Fruit fly (Drosophila melanogaster) whole organism, embryonic: ENCODE results near the gene HIP-R.

ENCODE experiments used
- Adf1 ChIP-seq: fragments of 200-800 bp; sonication (Bioruptor generic); IDR thresholded peaks from 2 replicates; pipeline ENCODE4 v1.3.6; 2022; ENCODE audit warnings: missing biosample characterization, missing genetic modification characterization
- Asciz ChIP-seq: fragments of 200-800 bp; sonication (Bioruptor generic); optimal IDR thresholded peaks from 2 replicates; lab custom pipeline; 2017; ENCODE audit warnings: missing biosample characterization, mild to moderate bottlenecking, missing genetic modification characterization, missing genetic modification reagents
- Bteb2 ChIP-seq: fragments of 200-800 bp; sonication (Bioruptor generic); optimal IDR thresholded peaks from 2 replicates; lab custom pipeline; 2016; ENCODE audit warnings: missing biosample characterization, missing genetic modification characterization
- CG10979 ChIP-seq: fragments of 200-800 bp; sonication (Bioruptor generic); optimal IDR thresholded peaks from 2 replicates; lab custom pipeline; 2018; ENCODE audit warnings: missing biosample characterization, mild to moderate bottlenecking, missing genetic modification characterization, moderate library complexity
- CG11085 ChIP-seq: fragments of 200-800 bp; sonication (Bioruptor generic); IDR thresholded peaks from 2 replicates; pipeline ENCODE4 v1.3.6; 2022; ENCODE audit warnings: missing biosample characterization, missing genetic modification characterization
- CG12236 ChIP-seq: fragments of 200-800 bp; sonication (Bioruptor generic); optimal IDR thresholded peaks from 2 replicates; lab custom pipeline; 2016; ENCODE audit warnings: missing biosample characterization, missing genetic modification characterization
- CG14965 ChIP-seq: fragments of 200-800 bp; sonication (Bioruptor generic); optimal IDR thresholded peaks from 2 replicates; lab custom pipeline; 2016; ENCODE audit warnings: missing biosample characterization, missing genetic modification characterization, borderline replicate concordance
- CG17361 ChIP-seq: fragments of 200-800 bp; sonication (Bioruptor generic); IDR thresholded peaks from 3 replicates; pipeline ENCODE4 v1.3.6; 2022; ENCODE audit warnings: missing biosample characterization, missing genetic modification characterization
- CG18599 ChIP-seq: fragments of 200-800 bp; sonication (Bioruptor generic); optimal IDR thresholded peaks from 3 replicates; lab custom pipeline; 2017; ENCODE audit warnings: missing biosample characterization, missing genetic modification characterization, mild to moderate bottlenecking, moderate library complexity, missing genetic modification reagents
- CG2120 ChIP-seq: fragments of 200-800 bp; sonication (Bioruptor generic); optimal IDR thresholded peaks from 3 replicates; lab custom pipeline; 2016; ENCODE audit warnings: missing biosample characterization, missing genetic modification characterization
- CG32772 ChIP-seq: fragments of 200-800 bp; sonication (Bioruptor generic); IDR thresholded peaks from 2 replicates; pipeline ENCODE4 v1.3.6; 2022; ENCODE audit warnings: missing biosample characterization, missing genetic modification characterization
- CG4328 ChIP-seq: fragments of 200-800 bp; sonication (Bioruptor generic); optimal IDR thresholded peaks from 3 replicates; lab custom pipeline; 2017; ENCODE audit warnings: missing biosample characterization, missing genetic modification reagents, missing genetic modification characterization
- CG4617 ChIP-seq: fragments of 200-800 bp; sonication (Bioruptor generic); optimal IDR thresholded peaks from 3 replicates; lab custom pipeline; 2016; ENCODE audit warnings: missing biosample characterization, missing genetic modification characterization, borderline replicate concordance
- CG4707 ChIP-seq: fragments of 200-800 bp; sonication (Bioruptor generic); optimal IDR thresholded peaks from 2 replicates; lab custom pipeline; 2018; ENCODE audit warnings: missing biosample characterization, mild to moderate bottlenecking, missing genetic modification characterization, moderate library complexity
- CG4854 ChIP-seq: fragments of 200-800 bp; sonication (Bioruptor generic); optimal IDR thresholded peaks from 2 replicates; lab custom pipeline; 2016; ENCODE audit warnings: missing biosample characterization, missing genetic modification characterization, inconsistent platforms
- CG7556 ChIP-seq: fragments of 200-800 bp; sonication (Bioruptor generic); optimal IDR thresholded peaks from 2 replicates; lab custom pipeline; 2017; ENCODE audit warnings: missing biosample characterization, mild to moderate bottlenecking, missing genetic modification characterization
- D ChIP-seq, 2 experiments: fragments of 200-800 bp in 1 of 2; fragments of >200 bp in 1 of 2; sonication (Bioruptor generic) in 1 of 2; optimal IDR thresholded peaks; 2 replicates in 1 of 2; 3 replicates in 1 of 2; lab custom pipeline; 2017; ENCODE audit warnings: mild to moderate bottlenecking in 1 of 2, missing biosample characterization in 1 of 2, missing genetic modification characterization in 1 of 2, missing genetic modification reagents in 1 of 2
- Dek ChIP-seq: fragments of 200-800 bp; sonication (Bioruptor generic); optimal IDR thresholded peaks from 3 replicates; lab custom pipeline; 2019; ENCODE audit warnings: missing biosample characterization, mild to moderate bottlenecking, missing genetic modification characterization, moderate library complexity
- Dll ChIP-seq: fragments of 200-800 bp; sonication (Bioruptor generic); IDR thresholded peaks from 4 replicates; pipeline ENCODE4 v1.3.6; 2022; ENCODE audit warnings: missing biosample characterization, missing genetic modification characterization; ENCODE audit not compliant: partially characterized antibody
- Gsc ChIP-seq: fragments of 200-800 bp; sonication (Bioruptor generic); IDR thresholded peaks from 2 replicates; pipeline ENCODE4 v1.3.6; 2022; ENCODE audit warnings: missing biosample characterization, missing genetic modification characterization
- MBD-R2 ChIP-seq: fragments of 200-800 bp; sonication (Bioruptor generic); IDR thresholded peaks from 2 replicates; pipeline ENCODE4 v1.3.6; 2022; ENCODE audit warnings: missing biosample characterization, missing genetic modification characterization
- Mad ChIP-seq: fragments of 200-800 bp; sonication (Bioruptor generic); optimal IDR thresholded peaks from 2 replicates; lab custom pipeline; 2016; ENCODE audit warnings: missing biosample characterization, missing genetic modification characterization
- Oaz ChIP-seq: fragments of 200-800 bp; sonication (Bioruptor generic); IDR thresholded peaks from 2 replicates; pipeline ENCODE4 v1.3.6; 2022; ENCODE audit warnings: missing biosample characterization, missing genetic modification characterization
- Oli ChIP-seq: fragments of 200-800 bp; sonication (Bioruptor generic); optimal IDR thresholded peaks from 2 replicates; lab custom pipeline; 2018; ENCODE audit warnings: missing biosample characterization, mild to moderate bottlenecking, missing genetic modification characterization, moderate library complexity
- Pdp1 ChIP-seq, 2 experiments: fragments of 200-800 bp; sonication (Bioruptor generic); optimal IDR thresholded peaks; 3 replicates each; lab custom pipeline; 2016; ENCODE audit warnings: missing biosample characterization in 2 of 2, missing genetic modification characterization in 2 of 2, mild to moderate bottlenecking in 1 of 2, moderate library complexity in 1 of 2
- Rx ChIP-seq: fragments of 200-800 bp; sonication (Bioruptor generic); IDR thresholded peaks from 2 replicates; pipeline ENCODE4 v1.3.6; 2022; ENCODE audit warnings: missing biosample characterization, missing genetic modification characterization
- Xbp1 ChIP-seq: fragments of 200-800 bp; sonication (Bioruptor generic); optimal IDR thresholded peaks from 3 replicates; lab custom pipeline; 2016; ENCODE audit warnings: missing biosample characterization, mild to moderate bottlenecking, missing genetic modification characterization
- abd-A ChIP-seq: fragments of 200-800 bp; sonication (Bioruptor generic); optimal IDR thresholded peaks from 3 replicates; lab custom pipeline; 2019; ENCODE audit warnings: missing biosample characterization, mild to moderate bottlenecking, missing genetic modification characterization, moderate library complexity
- aop ChIP-seq: fragments of 200-800 bp; sonication (Bioruptor generic); IDR thresholded peaks from 2 replicates; pipeline ENCODE4 v1.3.6; 2022; ENCODE audit warnings: missing biosample characterization, missing genetic modification characterization
- ap ChIP-seq: fragments of 200-800 bp; sonication (Bioruptor generic); IDR thresholded peaks from 2 replicates; pipeline ENCODE4 v1.3.6; 2022; ENCODE audit warnings: missing biosample characterization, missing genetic modification characterization
- br ChIP-seq: fragments of >200 bp; optimal IDR thresholded peaks from 2 replicates; lab custom pipeline; 2017
- btn ChIP-seq: fragments of 200-800 bp; sonication (Bioruptor generic); optimal IDR thresholded peaks from 2 replicates; lab custom pipeline; 2016; ENCODE audit warnings: missing biosample characterization, missing genetic modification characterization
- danr ChIP-seq: fragments of 200-800 bp; sonication (Bioruptor generic); IDR thresholded peaks from 2 replicates; pipeline ENCODE4 v1.3.6; 2022; ENCODE audit warnings: missing biosample characterization, missing genetic modification characterization
- dimm ChIP-seq: fragments of 200-800 bp; sonication (Bioruptor generic); IDR thresholded peaks from 2 replicates; pipeline ENCODE4 v1.3.6; 2022; ENCODE audit warnings: missing biosample characterization, missing genetic modification characterization
- dmrt99B ChIP-seq: fragments of 200-800 bp; sonication (Bioruptor generic); optimal IDR thresholded peaks from 2 replicates; lab custom pipeline; 2018; ENCODE audit warnings: missing biosample characterization, mild to moderate bottlenecking, missing genetic modification characterization, moderate library complexity
- fd96Cb ChIP-seq: fragments of 200-800 bp; sonication (Bioruptor generic); optimal IDR thresholded peaks from 2 replicates; lab custom pipeline; 2018; ENCODE audit warnings: missing biosample characterization, mild to moderate bottlenecking, missing genetic modification characterization, moderate library complexity
- gcm ChIP-seq: fragments of 200-800 bp; sonication (Bioruptor generic); optimal IDR thresholded peaks from 2 replicates; lab custom pipeline; 2019; ENCODE audit warnings: missing biosample characterization, mild to moderate bottlenecking, missing genetic modification characterization, moderate library complexity
- h ChIP-seq: fragments of >200 bp; optimal IDR thresholded peaks from 2 replicates; lab custom pipeline; 2017
- lilli ChIP-seq: fragments of 200-800 bp; sonication (Bioruptor generic); optimal IDR thresholded peaks from 3 replicates; lab custom pipeline; 2016; ENCODE audit warnings: missing biosample characterization, missing genetic modification characterization
- lmd ChIP-seq: fragments of 200-800 bp; sonication (Bioruptor generic); IDR thresholded peaks from 2 replicates; pipeline ENCODE4 v1.3.6; 2022; ENCODE audit warnings: missing biosample characterization, missing genetic modification characterization
- lola ChIP-seq, 3 experiments: fragments of >200 bp in 2 of 3; fragments of 200-800 bp in 1 of 3; sonication (Bioruptor generic) in 1 of 3; optimal IDR thresholded peaks; 2 replicates each; lab custom pipeline; 2017 to 2019; ENCODE audit warnings: missing biosample characterization in 3 of 3, missing genetic modification characterization in 3 of 3, mild to moderate bottlenecking in 1 of 3, moderate library complexity in 1 of 3
- nmo ChIP-seq: fragments of 200-800 bp; sonication (Bioruptor generic); optimal IDR thresholded peaks from 2 replicates; lab custom pipeline; 2018; ENCODE audit warnings: missing biosample characterization, mild to moderate bottlenecking, missing genetic modification characterization, moderate library complexity
- ro ChIP-seq: fragments of 200-800 bp; sonication (Bioruptor generic); IDR thresholded peaks from 2 replicates; pipeline ENCODE4 v1.3.6; 2022; ENCODE audit warnings: missing biosample characterization, missing genetic modification characterization
- schlank ChIP-seq: fragments of 200-800 bp; sonication (Bioruptor generic); optimal IDR thresholded peaks from 2 replicates; lab custom pipeline; 2018; ENCODE audit warnings: missing biosample characterization, mild to moderate bottlenecking, missing genetic modification characterization
- sens ChIP-seq: fragments of 200-800 bp; sonication (Bioruptor generic); peaks from one replicate; lab custom pipeline; 2016; ENCODE audit warnings: missing biosample characterization, missing genetic modification characterization
- slbo ChIP-seq: fragments of 200-800 bp; sonication (Bioruptor generic); IDR thresholded peaks from 2 replicates; pipeline ENCODE4 v1.3.6; 2022; ENCODE audit warnings: missing biosample characterization, missing genetic modification characterization
- sqz ChIP-seq: fragments of 200-800 bp; sonication (Bioruptor generic); optimal IDR thresholded peaks from 3 replicates; lab custom pipeline; 2018; ENCODE audit warnings: missing biosample characterization, mild to moderate bottlenecking, missing genetic modification characterization
- ssp ChIP-seq: fragments of 200-800 bp; sonication (Bioruptor generic); IDR thresholded peaks from 2 replicates; pipeline ENCODE4 v1.3.6; 2022; ENCODE audit warnings: missing biosample characterization, missing genetic modification characterization
- stwl ChIP-seq: fragments of 200-800 bp; sonication (Bioruptor generic); optimal IDR thresholded peaks from 3 replicates; lab custom pipeline; 2018; ENCODE audit warnings: missing biosample characterization, mild to moderate bottlenecking, missing genetic modification characterization, moderate library complexity
- twi ChIP-seq: fragments of 200-800 bp; optimal IDR thresholded peaks from 2 replicates; lab custom pipeline; 2019; ENCODE audit warnings: missing biosample characterization, mild to moderate bottlenecking, missing genetic modification characterization, moderate library complexity
- unpg ChIP-seq: fragments of 200-800 bp; sonication (Bioruptor generic); optimal IDR thresholded peaks from 3 replicates; lab custom pipeline; 2018; ENCODE audit warnings: missing biosample characterization, mild to moderate bottlenecking, missing genetic modification characterization, moderate library complexity

Gene HIP-R

dm6 chrX:3768202-3768601 lies 21.6 kb upstream of the HIP-R start (continued):
- TF ChIP-seq CG11085 (GFP tag; lab: Robert Waterston, UW) (no peak), sens (peak; percentile 24), br (lab: Kevin White, UChicago) (no peak), abd-A (tag; lab: Kevin White, UChicago) (no peak), lola (GFP tag; optimal IDR thresholded peaks at IDR 0.05; lab: Kevin White, UChicago) (peak in 1 of 3 experiments; percentile 5), Oaz (GFP tag; lab: Robert Waterston, UW) (no peak), stwl (tag; lab: Kevin White, UChicago) (no peak), ssp (0 out of 2 replicates have a peak, but pooled peaks have one; percentile 14), MBD-R2 (GFP tag; lab: Robert Waterston, UW) (no peak), CG10979 (tag; lab: Kevin White, UChicago) (peak; percentile 56), Rx (0 out of 2 replicates have a peak, but pooled peaks have one; percentile 7), Xbp1 (peak; percentile 37), nmo (GFP tag; lab: Kevin White, UChicago) (peak; percentile 40), CG4707 (GFP tag; lab: Kevin White, UChicago) (no peak), Pdp1 (GFP tag; optimal IDR thresholded peaks at IDR 0.05; lab: Kevin White, UChicago) (peak in 1 of 2 experiments; percentile 17), CG18599 (peak; percentile 59), CG4617 (GFP tag; lab: Kevin White, UChicago) (no peak), danr (GFP tag; lab: Robert Waterston, UW) (peak; percentile 16; the same call in 1 of the 2 replicates), CG12236 (GFP tag; lab: Kevin White, UChicago) (no peak), dmrt99B (tag; lab: Kevin White, UChicago) (peak; percentile 64), Dll (GFP tag; lab: Robert Waterston, UW) (no peak), aop (GFP tag; lab: Robert Waterston, UW) (no peak), btn (GFP tag; lab: Kevin White, UChicago) (no peak), slbo (GFP tag; lab: Robert Waterston, UW) (peak; percentile 33; the same call in 1 of the 2 replicates), CG4328 (GFP tag; lab: Kevin White, UChicago) (no peak), Asciz (GFP tag; lab: Kevin White, UChicago) (peak; percentile 22), CG7556 (peak; percentile 16), twi (tag; lab: Kevin White, UChicago) (no peak), CG14965 (GFP tag; lab: Kevin White, UChicago) (no peak), lmd (GFP tag; lab: Robert Waterston, UW) (peak; percentile 44), schlank (tag; lab: Kevin White, UChicago) (no peak), CG32772 (0 out of 2 replicates have a peak, but pooled peaks have one; percentile 34), lilli (peak; percentile 32), ro (no peak), unpg (peak; percentile 35), Bteb2 (GFP tag; lab: Kevin White, UChicago) (no peak), CG2120 (GFP tag; lab: Kevin White, UChicago) (peak; percentile 19), h (lab: Kevin White, UChicago) (no peak), CG4854 (no peak), D (optimal IDR thresholded peaks at IDR 0.05; lab: Kevin White, UChicago) (no peak), D (GFP tag; optimal IDR thresholded peaks at IDR 0.05; lab: Kevin White, UChicago) (peak; percentile 49), Mad (GFP tag; lab: Kevin White, UChicago) (peak; percentile 9), Adf1 (no peak), dimm (GFP tag; lab: Robert Waterston, UW) (no peak), sqz (no peak), Oli (tag; lab: Kevin White, UChicago) (peak; percentile 12), Gsc (GFP tag; lab: Robert Waterston, UW) (no peak), gcm (GFP tag; lab: Kevin White, UChicago) (no peak), CG17361 (GFP tag; lab: Robert Waterston, UW) (0 out of 3 replicates have a peak, but pooled peaks have one; percentile 40), ap (GFP tag; lab: Robert Waterston, UW) (no peak), Dek (tag; lab: Kevin White, UChicago) (no peak), fd96Cb (peak; percentile 25)
